Worm (Caenorhabditis elegans): Measurements from ENCODE around the gene C05D11.5.

ce11 chrIII:6452683-6453082 is 40.9 kb upstream of the C05D11.5 start:
- TF ChIP-seq mef-2 (tag; optimal IDR thresholded peaks at IDR 0.05) (no peak), ama-1 (optimal IDR thresholded peaks at IDR 0.05) (no peak), nhr-11 (tag; optimal IDR thresholded peaks at IDR 0.05) (no peak), nhr-77 (tag; optimal IDR thresholded peaks at IDR 0.05) (no peak)

Data from whole organism, L1 larva.